Worm (Caenorhabditis elegans) whole organism, L3 larva: ENCODE measurements around the gene cest-2.1.
"Not testable (repeated sequence)": the region's sequence is repeated elsewhere in the genome, so short reads cannot be mapped to it uniquely, and the experiment has no call there.

Source experiments
- R02D3.7 ChIP-seq: fragments of 150-350 bp; optimal IDR thresholded peaks from 2 replicates; lab custom pipeline; 2014; ENCODE audit warnings: missing biosample characterization, missing genetic modification characterization
- ZK546.5 ChIP-seq: sonication (generic microtip); optimal IDR thresholded peaks from 2 replicates; lab custom pipeline; 2017; ENCODE audit warnings: missing biosample characterization, missing genetic modification characterization
- ama-1 ChIP-seq: fragments of 150-350 bp; optimal IDR thresholded peaks from 2 replicates; lab custom pipeline; 2018
- ceh-16 ChIP-seq: sonication (generic microtip); optimal IDR thresholded peaks from 2 replicates; lab custom pipeline; 2017; ENCODE audit warnings: missing biosample characterization, missing genetic modification characterization
- ceh-28 ChIP-seq: fragments of 150-350 bp; optimal IDR thresholded peaks from 2 replicates; lab custom pipeline; 2014; ENCODE audit warnings: missing biosample characterization, missing genetic modification reagents, missing genetic modification characterization
- ceh-82 ChIP-seq: fragments of 150-350 bp; optimal IDR thresholded peaks from 2 replicates; lab custom pipeline; 2014; ENCODE audit warnings: missing biosample characterization, missing genetic modification characterization
- ceh-9 ChIP-seq: sonication (generic microtip); optimal IDR thresholded peaks from 2 replicates; lab custom pipeline; 2018; ENCODE audit warnings: missing biosample characterization, missing genetic modification characterization
- daf-12 ChIP-seq: fragments of 150-350 bp; optimal IDR thresholded peaks from 2 replicates; lab custom pipeline; 2014; ENCODE audit warnings: missing biosample characterization, missing genetic modification reagents, missing genetic modification characterization
- egl-27 ChIP-seq: sonication (generic microtip); optimal IDR thresholded peaks from 4 replicates; lab custom pipeline; 2017; ENCODE audit warnings: missing biosample characterization, missing genetic modification reagents, missing genetic modification characterization
- egl-5 ChIP-seq: fragments of 150-350 bp; optimal IDR thresholded peaks from 2 replicates; lab custom pipeline; 2017; ENCODE audit warnings: missing biosample characterization, missing genetic modification reagents, missing genetic modification characterization, inconsistent platforms
- elt-1 ChIP-seq: fragments of 150-350 bp; optimal IDR thresholded peaks from 2 replicates; lab custom pipeline; 2014; ENCODE audit warnings: missing biosample characterization, missing genetic modification characterization
- elt-2 ChIP-seq: sonication (generic microtip); optimal IDR thresholded peaks from 2 replicates; lab custom pipeline; 2016; ENCODE audit warnings: missing genetic modification reagents, mild to moderate bottlenecking, missing genetic modification characterization, missing compliant biosample characterization
- elt-3 ChIP-seq, 3 experiments: fragments of 150-350 bp in 1 of 3; sonication (generic microtip) in 2 of 3; optimal IDR thresholded peaks; 2 replicates in 2 of 3; 4 replicates in 1 of 3; lab custom pipeline; 2014 to 2017; ENCODE audit warnings: missing biosample characterization in 3 of 3, missing genetic modification characterization in 3 of 3
- eor-1 ChIP-seq, 2 experiments: fragments of 150-350 bp; optimal IDR thresholded peaks; 2 replicates each; lab custom pipeline; 2014 to 2018; ENCODE audit warnings: missing biosample characterization in 2 of 2, missing genetic modification characterization in 2 of 2
- fkh-10 ChIP-seq: sonication (generic microtip); optimal IDR thresholded peaks from 2 replicates; lab custom pipeline; 2017; ENCODE audit warnings: missing biosample characterization, missing genetic modification reagents, missing genetic modification characterization
- fkh-2 ChIP-seq: fragments of 150-350 bp; optimal IDR thresholded peaks from 2 replicates; lab custom pipeline; 2014; ENCODE audit warnings: missing biosample characterization, missing genetic modification reagents, missing genetic modification characterization
- fos-1 ChIP-seq: fragments of 150-350 bp; optimal IDR thresholded peaks from 2 replicates; lab custom pipeline; 2014; ENCODE audit warnings: missing biosample characterization, missing genetic modification characterization
- hmg-11 ChIP-seq: sonication (generic microtip); optimal IDR thresholded peaks from 2 replicates; lab custom pipeline; 2016; ENCODE audit warnings: missing genetic modification characterization, missing compliant biosample characterization
- jun-1 ChIP-seq: fragments of 150-350 bp; optimal IDR thresholded peaks from 2 replicates; lab custom pipeline; 2014; ENCODE audit warnings: missing biosample characterization, missing genetic modification reagents, missing genetic modification characterization
- lin-15B ChIP-seq: fragments of 150-350 bp; optimal IDR thresholded peaks from 2 replicates; lab custom pipeline; 2014; ENCODE audit warnings: missing biosample characterization, missing genetic modification characterization
- lin-39 ChIP-seq: fragments of 150-350 bp; optimal IDR thresholded peaks from 2 replicates; lab custom pipeline; 2018; ENCODE audit warnings: missing biosample characterization, missing genetic modification reagents, missing genetic modification characterization
- lsy-12 ChIP-seq: sonication (generic microtip); optimal IDR thresholded peaks from 2 replicates; lab custom pipeline; 2016; ENCODE audit warnings: mild to moderate bottlenecking, missing genetic modification characterization, missing compliant biosample characterization
- mdl-1 ChIP-seq: fragments of 150-350 bp; optimal IDR thresholded peaks from 2 replicates; lab custom pipeline; 2014; ENCODE audit warnings: missing biosample characterization, missing genetic modification characterization
- mml-1 ChIP-seq: fragments of 150-350 bp; sonication (generic microtip); optimal IDR thresholded peaks from 3 replicates; lab custom pipeline; 2014; ENCODE audit warnings: missing biosample characterization, missing genetic modification characterization
- nfya-1 ChIP-seq: sonication (generic microtip); optimal IDR thresholded peaks from 2 replicates; lab custom pipeline; 2017; ENCODE audit warnings: missing genetic modification characterization, mild to moderate bottlenecking, missing compliant biosample characterization, antibody characterized with exemption, moderate library complexity; ENCODE audit not compliant: insufficient read depth
- nhr-11 ChIP-seq: fragments of 150-350 bp; optimal IDR thresholded peaks from 2 replicates; lab custom pipeline; 2014; ENCODE audit warnings: missing biosample characterization, missing genetic modification characterization
- nhr-12 ChIP-seq: fragments of 150-350 bp; optimal IDR thresholded peaks from 2 replicates; lab custom pipeline; 2014; ENCODE audit warnings: missing biosample characterization, missing genetic modification characterization
- nhr-237 ChIP-seq: fragments of 150-350 bp; optimal IDR thresholded peaks from 2 replicates; lab custom pipeline; 2014; ENCODE audit warnings: missing biosample characterization, missing genetic modification characterization
- nhr-25 ChIP-seq: sonication (generic microtip); optimal IDR thresholded peaks from 2 replicates; lab custom pipeline; 2017; ENCODE audit warnings: missing biosample characterization, missing genetic modification characterization
- nhr-28 ChIP-seq: fragments of 150-350 bp; optimal IDR thresholded peaks from 2 replicates; lab custom pipeline; 2014; ENCODE audit warnings: missing biosample characterization, missing genetic modification characterization
- nhr-43 ChIP-seq: sonication (generic microtip); optimal IDR thresholded peaks from 2 replicates; lab custom pipeline; 2016; ENCODE audit warnings: mild to moderate bottlenecking, missing genetic modification characterization, missing compliant biosample characterization; ENCODE audit not compliant: poor library complexity, severe bottlenecking
- nhr-67 ChIP-seq: fragments of 150-350 bp; optimal IDR thresholded peaks from 2 replicates; lab custom pipeline; 2014; ENCODE audit warnings: missing biosample characterization, missing genetic modification characterization
- nhr-76 ChIP-seq: fragments of 150-350 bp; sonication (generic microtip); optimal IDR thresholded peaks from 5 replicates; lab custom pipeline; 2014; ENCODE audit warnings: missing biosample characterization, missing genetic modification characterization
- nhr-77 ChIP-seq: fragments of 150-350 bp; optimal IDR thresholded peaks from 2 replicates; lab custom pipeline; 2014; ENCODE audit warnings: missing biosample characterization, missing genetic modification characterization
- pha-4 ChIP-seq: fragments of 150-350 bp; optimal IDR thresholded peaks from 2 replicates; lab custom pipeline; 2014; ENCODE audit warnings: missing biosample characterization, missing genetic modification reagents, missing genetic modification characterization
- skn-1 ChIP-seq: fragments of 150-350 bp; optimal IDR thresholded peaks from 2 replicates; lab custom pipeline; 2014; ENCODE audit warnings: missing biosample characterization, missing genetic modification characterization
- snpc-4 ChIP-seq: fragments of 150-350 bp; optimal IDR thresholded peaks from 2 replicates; lab custom pipeline; 2014; ENCODE audit warnings: missing biosample characterization, missing genetic modification characterization
- tbx-2 ChIP-seq: sonication (generic microtip); optimal IDR thresholded peaks from 2 replicates; lab custom pipeline; 2016; ENCODE audit warnings: mild to moderate bottlenecking, missing genetic modification characterization, missing compliant biosample characterization
- unc-39 ChIP-seq: sonication (generic microtip); optimal IDR thresholded peaks from 4 replicates; lab custom pipeline; 2017; ENCODE audit warnings: missing biosample characterization, missing genetic modification characterization
- unc-62 ChIP-seq: fragments of 150-350 bp; sonication (generic microtip); optimal IDR thresholded peaks from 4 replicates; lab custom pipeline; 2014; ENCODE audit warnings: missing biosample characterization, missing genetic modification reagents, missing genetic modification characterization
- zag-1 ChIP-seq: fragments of 150-350 bp; optimal IDR thresholded peaks from 2 replicates; lab custom pipeline; 2014; ENCODE audit warnings: missing biosample characterization, missing genetic modification characterization
- ztf-11 ChIP-seq: fragments of 150-350 bp; optimal IDR thresholded peaks from 2 replicates; lab custom pipeline; 2014; ENCODE audit warnings: missing biosample characterization, missing genetic modification characterization
- ztf-4 ChIP-seq: fragments of 150-350 bp; optimal IDR thresholded peaks from 2 replicates; lab custom pipeline; 2014; ENCODE audit warnings: missing biosample characterization, missing genetic modification characterization

Gene cest-2.1

DNA sequence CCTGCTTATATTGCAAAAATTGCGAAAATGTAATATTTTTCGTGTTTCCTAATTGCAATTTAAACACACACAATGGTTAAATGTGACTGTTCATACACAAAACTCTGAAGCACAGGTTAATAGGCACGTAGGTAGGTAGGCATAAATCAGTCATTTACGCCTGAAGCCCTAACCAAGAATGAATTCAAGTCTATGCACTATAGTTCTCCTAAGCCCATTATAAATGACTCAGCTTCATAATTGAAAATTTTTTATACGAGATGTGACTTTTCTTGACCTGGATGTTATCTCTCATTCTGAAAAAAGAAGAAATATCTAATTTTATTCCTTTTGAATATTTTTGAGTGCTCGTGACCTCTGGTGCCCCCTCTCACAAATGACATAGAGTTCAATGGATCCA is 29.4 kb downstream of the cest-2.1 start:
- no peak for TF ChIP-seq nhr-67 (tag; lab: Kevin White, UChicago)
- no peak for TF ChIP-seq nhr-76 (tag; lab: Kevin White, UChicago)

DNA sequence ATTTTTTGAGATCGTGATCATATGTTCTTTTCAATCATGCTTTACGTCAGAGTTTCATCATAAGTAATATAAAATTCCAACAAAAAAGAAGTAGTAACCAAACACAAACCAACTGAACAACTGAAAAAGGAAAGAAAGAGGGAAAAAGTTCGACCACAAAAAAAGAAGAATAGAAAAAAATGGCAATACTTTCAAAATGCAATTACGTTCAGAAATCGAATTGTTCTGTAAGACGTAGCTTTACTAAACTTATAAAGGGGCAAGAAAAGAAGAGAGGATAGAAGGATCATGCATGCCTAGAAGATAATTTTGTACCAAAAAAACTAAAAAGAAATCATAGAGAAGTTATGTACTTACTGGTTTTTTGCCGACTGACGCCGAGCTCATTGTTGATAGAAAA is 30.5 kb downstream of the cest-2.1 start:
- TF ChIP-seq fkh-10 (GFP tag; lab: Kevin White, UChicago): peak; percentile 82
- no peak for TF ChIP-seq nhr-12

DNA sequence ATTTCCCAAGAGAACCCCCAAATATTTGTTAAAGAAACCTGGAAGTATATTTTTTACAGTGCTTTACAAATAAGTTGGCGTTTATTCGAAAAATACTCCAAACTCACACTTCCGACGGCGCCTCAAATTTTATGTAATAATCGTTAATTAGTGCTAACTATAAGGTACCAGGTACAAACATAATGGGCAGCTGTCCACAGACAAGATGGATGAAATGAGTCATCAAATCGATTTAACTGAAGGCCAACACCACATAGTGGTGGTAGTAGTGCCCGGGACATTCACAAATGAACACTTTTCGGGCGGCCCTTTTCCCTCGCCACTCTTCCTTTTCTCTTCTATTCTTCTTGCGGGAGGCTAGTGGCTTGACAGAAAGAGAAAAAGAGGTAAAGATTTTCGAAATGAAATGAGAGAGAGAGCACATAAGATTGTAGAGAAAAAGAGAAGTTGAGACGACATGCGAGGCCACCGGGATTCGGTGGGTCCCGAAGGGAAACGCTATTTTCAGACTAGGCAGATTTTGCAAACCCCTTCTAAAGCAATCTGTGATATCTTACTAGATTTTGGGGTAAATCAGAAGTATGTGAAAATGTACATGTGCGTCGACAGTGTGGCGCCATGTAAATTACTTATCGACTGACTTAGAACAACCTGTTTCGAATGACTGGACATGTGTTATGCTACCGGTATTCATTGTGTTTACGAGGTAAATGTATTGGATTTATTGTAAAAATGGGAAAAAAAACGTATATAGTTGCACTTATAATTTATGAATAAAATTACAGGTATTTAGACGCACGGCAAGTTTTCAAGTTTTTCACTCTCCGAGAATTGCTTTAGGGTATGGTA is 31.8 kb downstream of the cest-2.1 start:
- TF ChIP-seq ceh-16 (tag; lab: Kevin White, UChicago): no peak
- peak; percentile 5 for TF ChIP-seq ama-1
- TF ChIP-seq hmg-11 (tag; lab: Kevin White, UChicago): peak; percentile 23
- TF ChIP-seq nhr-25 (tag; lab: Kevin White, UChicago): peak; percentile 23
- TF ChIP-seq lin-39: peak; percentile 40
- peak; percentile 16 for TF ChIP-seq lin-15B (tag; lab: Kevin White, UChicago)

DNA sequence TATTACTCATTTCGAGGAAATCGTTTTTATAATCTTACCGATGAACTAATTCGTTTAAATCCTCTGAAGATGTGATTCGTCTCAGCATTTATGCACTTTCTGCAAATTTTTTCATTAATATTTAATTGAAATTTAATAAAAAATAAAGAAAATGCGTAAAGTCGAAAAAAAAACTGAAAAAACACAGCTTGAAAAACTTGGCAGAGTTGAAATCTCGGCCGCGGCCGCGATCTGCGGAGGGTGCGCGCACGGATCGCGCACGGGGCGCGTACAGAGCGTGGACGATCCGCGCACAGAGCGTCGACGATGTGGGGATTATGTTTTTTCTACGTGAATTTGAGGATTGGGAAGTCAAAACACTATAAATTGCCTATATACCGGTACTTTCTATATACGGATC is 33.5 kb downstream of the cest-2.1 start, which contains the start of gene AH10.4:
TSS of gene AH10.4 (minus strand) at position 101 of the 400 bp plus-strand sequence.
- not testable (repeated sequence) for TF ChIP-seq ZK546.5; lsy-12 (tag; lab: Kevin White, UChicago); nhr-28 (tag; lab: Kevin White, UChicago)

DNA sequence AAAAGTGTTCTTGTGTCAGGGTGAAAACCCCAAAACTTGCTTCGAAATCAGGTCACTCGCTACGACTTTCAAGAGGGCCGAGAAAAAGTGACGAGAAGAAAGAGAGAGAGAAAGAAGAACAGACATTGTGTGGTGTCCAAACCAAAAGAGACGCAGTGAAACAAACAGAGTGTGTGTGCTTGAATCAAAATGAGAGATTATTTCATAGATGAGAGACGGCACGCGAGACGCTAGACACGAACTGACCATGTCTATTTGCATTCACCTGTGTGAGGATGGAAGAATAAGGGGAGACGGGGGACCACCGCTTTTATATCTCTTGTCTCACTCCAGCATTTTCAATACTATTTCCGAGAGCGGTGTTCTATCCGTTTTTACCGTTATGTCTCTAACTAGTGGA is 35.1 kb downstream of the cest-2.1 start:
- TF ChIP-seq fkh-2 (tag; lab: Kevin White, UChicago): no peak
- TF ChIP-seq lin-39: peak; percentile 47
- TF ChIP-seq egl-5 (tag; lab: Kevin White, UChicago): no peak
- no peak for TF ChIP-seq ama-1
- TF ChIP-seq nhr-12: no peak
- TF ChIP-seq ztf-11: no peak
- no peak for TF ChIP-seq eor-1 (tag; optimal IDR thresholded peaks at IDR 0.05; lab: Kevin White, UChicago)
- peak; percentile 62 for TF ChIP-seq mdl-1
- TF ChIP-seq fos-1 (tag; lab: Kevin White, UChicago): no peak
- no peak for TF ChIP-seq nhr-28 (tag; lab: Kevin White, UChicago)
- TF ChIP-seq nhr-11 (tag; lab: Kevin White, UChicago): no peak
- no peak for TF ChIP-seq daf-12 (tag; lab: Kevin White, UChicago)
- peak; percentile 17 for TF ChIP-seq ceh-28 (tag; lab: Kevin White, UChicago)
- peak; percentile 52 for TF ChIP-seq jun-1 (tag; lab: Kevin White, UChicago)
- TF ChIP-seq pha-4 (tag; lab: Kevin White, UChicago): peak; percentile 93
- no peak for TF ChIP-seq skn-1 (tag; lab: Kevin White, UChicago)
- no peak for TF ChIP-seq mml-1
- no peak for TF ChIP-seq unc-39 (tag; lab: Kevin White, UChicago)
- no peak for TF ChIP-seq fkh-10 (GFP tag; lab: Kevin White, UChicago)
- TF ChIP-seq zag-1 (tag; lab: Kevin White, UChicago): no peak
- no peak for TF ChIP-seq ztf-4 (tag; lab: Kevin White, UChicago)
- TF ChIP-seq ZK546.5: no peak
- TF ChIP-seq nhr-25 (tag; lab: Kevin White, UChicago): peak; percentile 77
- peak; percentile 55 for TF ChIP-seq elt-2
- peak; percentile 33 for TF ChIP-seq nhr-43 (tag; lab: Kevin White, UChicago)
- no peak for TF ChIP-seq nhr-77
- no peak for TF ChIP-seq ceh-9
- no peak for TF ChIP-seq R02D3.7
- TF ChIP-seq nhr-67 (tag; lab: Kevin White, UChicago): no peak
- TF ChIP-seq egl-27 (tag; lab: Kevin White, UChicago): peak; percentile 10
- peak; percentile 33 for TF ChIP-seq lin-15B (tag; lab: Kevin White, UChicago)
- TF ChIP-seq unc-62: no peak
- TF ChIP-seq nfya-1 (tag; lab: Kevin White, UChicago): peak; percentile 79
- TF ChIP-seq hmg-11 (tag; lab: Kevin White, UChicago): peak; percentile 65
- TF ChIP-seq lsy-12 (tag; lab: Kevin White, UChicago): peak; percentile 61
- TF ChIP-seq snpc-4: peak; percentile 49
- no peak for TF ChIP-seq nhr-237 (tag; lab: Kevin White, UChicago)
- no peak for TF ChIP-seq ceh-82
- TF ChIP-seq elt-1: no peak
- no peak for TF ChIP-seq ceh-16 (tag; lab: Kevin White, UChicago)
- peak; percentile 1 for TF ChIP-seq tbx-2 (tag; lab: Kevin White, UChicago)
- TF ChIP-seq elt-3 (tag; optimal IDR thresholded peaks at IDR 0.05; lab: Kevin White, UChicago): peak in 1 of 3 experiments; percentile 18
